Fruit fly (Drosophila melanogaster) whole organism, wandering third instar larva: Measurements from ENCODE around the gene Pex3.

Source experiments
- CG32264 ChIP-seq: fragments of 200-800 bp; sonication (Bioruptor generic); optimal IDR thresholded peaks from 2 replicates; lab custom pipeline; 2016; ENCODE audit warnings: missing biosample characterization, missing genetic modification characterization
- CG9705 ChIP-seq: fragments of 200-800 bp; sonication (Bioruptor generic); optimal IDR thresholded peaks from 2 replicates; lab custom pipeline; 2018; ENCODE audit warnings: missing biosample characterization, mild to moderate bottlenecking, missing genetic modification characterization
- CrebA ChIP-seq: fragments of 200-800 bp; sonication (Bioruptor generic); optimal IDR thresholded peaks from 2 replicates; lab custom pipeline; 2016; ENCODE audit warnings: missing biosample characterization, mild to moderate bottlenecking, missing genetic modification characterization, borderline replicate concordance
- Dfd ChIP-seq: fragments of >200 bp; optimal IDR thresholded peaks from 2 replicates; lab custom pipeline; 2017; ENCODE audit warnings: missing biosample characterization, missing genetic modification characterization
- Dif ChIP-seq: fragments of 200-275, 200-300 bp; sonication (Bioruptor generic); optimal IDR thresholded peaks from 2 replicates; lab custom pipeline; 2018; ENCODE audit warnings: missing biosample characterization, missing genetic modification characterization; ENCODE audit not compliant: partially characterized antibody
- GATAd ChIP-seq: sonication (Bioruptor generic); optimal IDR thresholded peaks from 2 replicates; lab custom pipeline; 2016; ENCODE audit warnings: missing biosample characterization, missing genetic modification characterization
- HLH106 ChIP-seq: fragments of 200-800 bp; optimal IDR thresholded peaks from 3 replicates; lab custom pipeline; 2019; ENCODE audit warnings: missing biosample characterization, mild to moderate bottlenecking, missing genetic modification characterization, moderate library complexity
- Hnf4 ChIP-seq: fragments of 200-800 bp; sonication (Bioruptor generic); optimal IDR thresholded peaks from 2 replicates; lab custom pipeline; 2016; ENCODE audit warnings: missing biosample characterization, mild to moderate bottlenecking, missing genetic modification characterization
- Hr78 ChIP-seq: fragments of >200 bp; optimal IDR thresholded peaks from 2 replicates; lab custom pipeline; 2017; ENCODE audit warnings: missing biosample characterization, missing genetic modification characterization
- Hr83 ChIP-seq: fragments of 200-300 bp; sonication (Bioruptor generic); optimal IDR thresholded peaks from 2 replicates; lab custom pipeline; 2016; ENCODE audit warnings: missing biosample characterization, mild to moderate bottlenecking, missing genetic modification characterization, moderate library complexity; ENCODE audit not compliant: poor library complexity, severe bottlenecking
- Jra ChIP-seq: sonication (Bioruptor generic); optimal IDR thresholded peaks from 2 replicates; lab custom pipeline; 2016; ENCODE audit warnings: missing biosample characterization, missing genetic modification characterization
- Myc ChIP-seq: fragments of >200 bp; optimal IDR thresholded peaks from 2 replicates; lab custom pipeline; 2017
- N ChIP-seq: fragments of >200 bp; optimal IDR thresholded peaks from 2 replicates; lab custom pipeline; 2018; ENCODE audit warnings: missing biosample characterization, missing external identifiers, missing genetic modification characterization
- OdsH ChIP-seq: fragments of 200-800 bp; sonication (Bioruptor generic); optimal IDR thresholded peaks from 2 replicates; lab custom pipeline; 2016; ENCODE audit warnings: missing biosample characterization, mild to moderate bottlenecking, missing genetic modification characterization
- Rel ChIP-seq, 2 experiments: fragments of 200-800 bp; sonication (Bioruptor generic) in 1 of 2; optimal IDR thresholded peaks; 2 replicates in 1 of 2; 3 replicates in 1 of 2; lab custom pipeline; 2016 to 2019; ENCODE audit warnings: mild to moderate bottlenecking in 2 of 2, missing biosample characterization in 2 of 2, missing genetic modification characterization in 2 of 2, moderate library complexity in 1 of 2
- Sp1 ChIP-seq: fragments of 200-800 bp; sonication (Bioruptor generic); optimal IDR thresholded peaks from 3 replicates; lab custom pipeline; 2019; ENCODE audit warnings: missing biosample characterization, mild to moderate bottlenecking, missing genetic modification characterization, moderate library complexity
- Vsx2 ChIP-seq: fragments of 200-300, 225-300 bp; sonication (Bioruptor generic); optimal IDR thresholded peaks from 2 replicates; lab custom pipeline; 2018; ENCODE audit warnings: missing biosample characterization, missing genetic modification characterization; ENCODE audit not compliant: partially characterized antibody
- brk ChIP-seq: fragments of 200-800 bp; sonication (Bioruptor generic); optimal IDR thresholded peaks from 2 replicates; lab custom pipeline; 2016; ENCODE audit warnings: missing biosample characterization, mild to moderate bottlenecking, missing genetic modification characterization
- dl ChIP-seq, 2 experiments: fragments of 175-275, 200-275 bp in 1 of 2; fragments of 200-275 bp in 1 of 2; sonication (Bioruptor generic); optimal IDR thresholded peaks; lab custom pipeline; 2018; ENCODE audit warnings: mild to moderate bottlenecking in 2 of 2, missing biosample characterization in 2 of 2, missing genetic modification characterization in 2 of 2, moderate library complexity in 2 of 2; ENCODE audit not compliant: partially characterized antibody in 2 of 2, insufficient read depth in 1 of 2
- dmrt93B ChIP-seq: fragments of 200-800 bp; sonication (Bioruptor generic); optimal IDR thresholded peaks from 2 replicates; lab custom pipeline; 2018; ENCODE audit warnings: missing biosample characterization, mild to moderate bottlenecking, missing genetic modification characterization
- dsf ChIP-seq: sonication (Bioruptor generic); optimal IDR thresholded peaks from 2 replicates; lab custom pipeline; 2016; ENCODE audit warnings: missing biosample characterization, missing genetic modification characterization, borderline replicate concordance
- ey ChIP-seq: fragments of 200-800 bp; sonication (Bioruptor generic); optimal IDR thresholded peaks from 2 replicates; lab custom pipeline; 2016; ENCODE audit warnings: missing biosample characterization, missing genetic modification characterization
- foxo ChIP-seq, 2 experiments: fragments of 200-800 bp; sonication (Bioruptor generic); optimal IDR thresholded peaks; 2 replicates in 1 of 2; 3 replicates in 1 of 2; lab custom pipeline; 2016 to 2017; ENCODE audit warnings: missing biosample characterization in 2 of 2, missing genetic modification characterization in 2 of 2
- fru ChIP-seq: fragments of 200-800 bp; sonication (Bioruptor generic); optimal IDR thresholded peaks from 3 replicates; lab custom pipeline; 2016; ENCODE audit warnings: missing biosample characterization, mild to moderate bottlenecking, missing genetic modification characterization
- h ChIP-seq: fragments of 200-800 bp; sonication (Bioruptor generic); optimal IDR thresholded peaks from 3 replicates; lab custom pipeline; 2016; ENCODE audit warnings: missing biosample characterization, mild to moderate bottlenecking, missing genetic modification characterization
- jim ChIP-seq: fragments of 175-275, 200-325 bp; sonication (Bioruptor generic); optimal IDR thresholded peaks from 2 replicates; lab custom pipeline; 2016; ENCODE audit warnings: missing biosample characterization, mild to moderate bottlenecking, missing genetic modification characterization
- lola ChIP-seq: fragments of >200 bp; optimal IDR thresholded peaks from 2 replicates; lab custom pipeline; 2017; ENCODE audit warnings: missing biosample characterization, missing genetic modification characterization
- pan ChIP-seq: fragments of >200 bp; optimal IDR thresholded peaks from 2 replicates; lab custom pipeline; 2017
- psq ChIP-seq: fragments of 200-800 bp; sonication (Bioruptor generic); optimal IDR thresholded peaks from 3 replicates; lab custom pipeline; 2017; ENCODE audit warnings: missing biosample characterization, mild to moderate bottlenecking, missing genetic modification characterization, moderate library complexity
- rgr ChIP-seq: fragments of 200-800 bp; sonication (Bioruptor generic); optimal IDR thresholded peaks from 3 replicates; lab custom pipeline; 2016; ENCODE audit warnings: missing biosample characterization, mild to moderate bottlenecking, missing genetic modification characterization
- sage ChIP-seq: fragments of 200-800 bp; sonication (Bioruptor generic); optimal IDR thresholded peaks from 2 replicates; lab custom pipeline; 2016; ENCODE audit warnings: missing biosample characterization, mild to moderate bottlenecking, missing genetic modification characterization
- sv ChIP-seq: fragments of 200-800 bp; sonication (Bioruptor generic); optimal IDR thresholded peaks from 3 replicates; lab custom pipeline; 2016; ENCODE audit warnings: missing biosample characterization, missing genetic modification characterization
- tai ChIP-seq: sonication (Bioruptor generic); optimal IDR thresholded peaks from 2 replicates; lab custom pipeline; 2016; ENCODE audit warnings: missing biosample characterization, missing genetic modification characterization
- usp ChIP-seq: fragments of >200 bp; optimal IDR thresholded peaks from 2 replicates; lab custom pipeline; 2017; ENCODE audit warnings: missing biosample characterization, missing genetic modification characterization
- woc ChIP-seq: sonication (Bioruptor generic); optimal IDR thresholded peaks from 2 replicates; lab custom pipeline; 2016; ENCODE audit warnings: missing biosample characterization, mild to moderate bottlenecking, missing genetic modification characterization

Gene Pex3

DNA sequence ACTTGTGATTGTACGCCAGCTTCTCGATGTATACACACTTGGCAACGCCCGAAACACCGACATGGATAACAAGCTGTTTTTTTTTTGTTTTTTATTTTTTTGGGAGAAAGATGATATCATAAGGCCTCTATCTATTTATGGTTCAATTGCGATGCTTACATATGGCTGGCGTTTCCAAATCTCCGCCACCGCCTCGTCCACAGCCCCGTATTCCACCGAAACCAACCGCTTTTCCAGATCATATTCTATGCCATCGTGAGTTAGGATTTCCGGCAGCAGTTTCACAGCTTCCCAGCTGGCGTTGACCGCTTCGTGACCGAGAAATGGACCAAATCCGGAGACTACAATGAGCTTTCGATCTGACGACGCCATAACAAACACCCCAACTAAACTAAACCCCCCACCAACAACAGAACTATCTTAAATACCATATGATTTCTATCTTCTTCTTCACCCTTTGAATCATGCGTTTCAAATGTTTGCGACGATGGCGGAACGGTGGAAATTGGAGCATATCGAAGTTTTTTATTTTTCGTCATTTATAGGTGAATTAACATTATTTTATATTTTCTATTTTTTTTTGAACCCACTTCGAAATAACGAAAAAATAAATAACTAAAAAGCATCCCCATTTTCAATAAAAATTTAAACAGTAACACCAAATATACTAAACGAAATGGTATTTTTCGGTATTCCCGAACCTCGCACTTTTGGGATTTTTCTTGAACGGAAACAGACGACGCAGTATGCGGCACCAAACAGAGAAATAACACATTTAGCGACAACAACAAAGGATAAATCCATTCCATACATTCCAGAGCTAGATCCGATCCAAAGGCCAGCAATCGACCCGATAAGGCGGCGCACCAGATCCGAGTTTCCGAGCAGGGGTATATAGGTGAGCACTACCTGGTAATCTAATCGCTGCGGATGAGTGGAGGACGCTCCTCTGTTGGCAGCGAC lies at the start of gene Pex3, which contains the start of gene CG32147:
TSS of gene Pex3 (plus strand) at position 718 of the 963 bp plus-strand sequence.
TSS of gene CG32147 (minus strand) at position 422 of the 963 bp plus-strand sequence.
- TF ChIP-seq Rel (GFP tag; optimal IDR thresholded peaks at IDR 0.05; lab: Kevin White, UChicago) = no peak
- TF ChIP-seq Rel (tag; optimal IDR thresholded peaks at IDR 0.05; lab: Kevin White, UChicago) = peak; percentile 78
- TF ChIP-seq Vsx2 (GFP tag; lab: Kevin White, UChicago) = no peak
- TF ChIP-seq rgr (GFP tag; lab: Kevin White, UChicago) = no peak
- TF ChIP-seq dsf = no peak
- TF ChIP-seq tai (GFP tag; lab: Kevin White, UChicago) = no peak
- TF ChIP-seq Hnf4 (GFP tag; lab: Kevin White, UChicago) = peak; percentile 32
- no peak for TF ChIP-seq Myc (lab: Kevin White, UChicago)
- peak; percentile 32 for TF ChIP-seq h (GFP tag; lab: Kevin White, UChicago)
- peak; percentile 6 for TF ChIP-seq Sp1 (GFP tag; lab: Kevin White, UChicago)
- TF ChIP-seq brk (GFP tag; lab: Kevin White, UChicago) = peak; percentile 57
- TF ChIP-seq dl (GFP tag; optimal IDR thresholded peaks at IDR 0.05; lab: Kevin White, UChicago; ENCODE audit: insufficient read depth in 1 of 2, partially characterized antibody in 2 of 2) = no peak
- peak; percentile 22 for TF ChIP-seq woc (GFP tag; lab: Kevin White, UChicago)
- TF ChIP-seq ey (GFP tag; lab: Kevin White, UChicago) = no peak
- no peak for TF ChIP-seq N (GFP tag; lab: Kevin White, UChicago)
- no peak for TF ChIP-seq psq (GFP tag; lab: Kevin White, UChicago)
- no peak for TF ChIP-seq GATAd (GFP tag; lab: Kevin White, UChicago)
- no peak for TF ChIP-seq CG9705
- TF ChIP-seq Hr78 (GFP tag; lab: Kevin White, UChicago) = no peak
- TF ChIP-seq Hr83 = no peak
- TF ChIP-seq sage = no peak
- TF ChIP-seq pan (lab: Kevin White, UChicago) = no peak
- TF ChIP-seq foxo (GFP tag; optimal IDR thresholded peaks at IDR 0.05; lab: Kevin White, UChicago) = peak in 1 of 2 experiments; percentile 15
- TF ChIP-seq Dfd (GFP tag; lab: Kevin White, UChicago) = no peak
- no peak for TF ChIP-seq CrebA (GFP tag; lab: Kevin White, UChicago)
- peak; percentile 5 for TF ChIP-seq Jra (GFP tag; lab: Kevin White, UChicago)

dm6 chr3L:15094589-15095288 lies 49.4 kb upstream of the Pex3 start, which contains the start of the genes sstn, Plp and GlyRS:
Gene sstn (minus strand): TSS chr3L:15094719.
Gene Plp (minus strand): TSS chr3L:15094724.
Gene GlyRS (plus strand): TSS chr3L:15095142.
- TF ChIP-seq brk (GFP tag; lab: Kevin White, UChicago) = peak; percentile 11
- peak; percentile 14 for TF ChIP-seq ey (GFP tag; lab: Kevin White, UChicago)
- TF ChIP-seq foxo (GFP tag; optimal IDR thresholded peaks at IDR 0.05; lab: Kevin White, UChicago) = peak in 1 of 2 experiments; percentile 61
- peak; percentile 21 for TF ChIP-seq CG9705
- peak; percentile 66 for TF ChIP-seq Myc (lab: Kevin White, UChicago)
- TF ChIP-seq jim (GFP tag; lab: Kevin White, UChicago) = no peak
- no peak for TF ChIP-seq CG32264 (GFP tag; lab: Kevin White, UChicago)
- TF ChIP-seq lola = peak; percentile 46
- peak; percentile 48 for TF ChIP-seq rgr (GFP tag; lab: Kevin White, UChicago)
- TF ChIP-seq HLH106 (tag; lab: Kevin White, UChicago) = peak; percentile 59
- peak; percentile 41 for TF ChIP-seq OdsH (GFP tag; lab: Kevin White, UChicago)
- peak; percentile 35 for TF ChIP-seq Sp1 (GFP tag; lab: Kevin White, UChicago)
- peak; percentile 26 for TF ChIP-seq sv
- TF ChIP-seq dsf = peak; percentile 33
- peak; percentile 50 for TF ChIP-seq psq (GFP tag; lab: Kevin White, UChicago)
- no peak for TF ChIP-seq pan (lab: Kevin White, UChicago)
- peak; percentile 28 for TF ChIP-seq Hnf4 (GFP tag; lab: Kevin White, UChicago)
- peak; percentile 54 for TF ChIP-seq dmrt93B
- TF ChIP-seq Jra (GFP tag; lab: Kevin White, UChicago) = no peak
- no peak for TF ChIP-seq Dfd (GFP tag; lab: Kevin White, UChicago)
- TF ChIP-seq Dif (GFP tag; lab: Kevin White, UChicago) = no peak
- peak; percentile 48 for TF ChIP-seq sage
- TF ChIP-seq fru = peak; percentile 45
- peak; percentile 61 for TF ChIP-seq h (GFP tag; lab: Kevin White, UChicago)
- no peak for TF ChIP-seq usp (GFP tag; lab: Kevin White, UChicago)
- TF ChIP-seq woc (GFP tag; lab: Kevin White, UChicago) = peak; percentile 74
